Worm (Caenorhabditis elegans) whole organism, L3 larva: ENCODE data around the gene F49F1.4.

Source experiments
- ceh-82 ChIP-seq: fragments of 150-350 bp; optimal IDR thresholded peaks from 2 replicates; lab custom pipeline; 2014; ENCODE audit warnings: missing biosample characterization, missing genetic modification characterization
- daf-12 ChIP-seq: fragments of 150-350 bp; optimal IDR thresholded peaks from 2 replicates; lab custom pipeline; 2014; ENCODE audit warnings: missing biosample characterization, missing genetic modification reagents, missing genetic modification characterization
- elt-1 ChIP-seq: fragments of 150-350 bp; optimal IDR thresholded peaks from 2 replicates; lab custom pipeline; 2014; ENCODE audit warnings: missing biosample characterization, missing genetic modification characterization
- elt-2 ChIP-seq: sonication (generic microtip); optimal IDR thresholded peaks from 2 replicates; lab custom pipeline; 2016; ENCODE audit warnings: missing genetic modification reagents, mild to moderate bottlenecking, missing genetic modification characterization, missing compliant biosample characterization
- mdl-1 ChIP-seq: fragments of 150-350 bp; optimal IDR thresholded peaks from 2 replicates; lab custom pipeline; 2014; ENCODE audit warnings: missing biosample characterization, missing genetic modification characterization
- nhr-237 ChIP-seq: fragments of 150-350 bp; optimal IDR thresholded peaks from 2 replicates; lab custom pipeline; 2014; ENCODE audit warnings: missing biosample characterization, missing genetic modification characterization
- nhr-25 ChIP-seq: sonication (generic microtip); optimal IDR thresholded peaks from 2 replicates; lab custom pipeline; 2017; ENCODE audit warnings: missing biosample characterization, missing genetic modification characterization
- nhr-77 ChIP-seq: fragments of 150-350 bp; optimal IDR thresholded peaks from 2 replicates; lab custom pipeline; 2014; ENCODE audit warnings: missing biosample characterization, missing genetic modification characterization
- pha-4 ChIP-seq: fragments of 150-350 bp; optimal IDR thresholded peaks from 2 replicates; lab custom pipeline; 2014; ENCODE audit warnings: missing biosample characterization, missing genetic modification reagents, missing genetic modification characterization
- sea-2 ChIP-seq: fragments of 150-350 bp; sonication (generic microtip); optimal IDR thresholded peaks from 4 replicates; lab custom pipeline; 2014; ENCODE audit warnings: missing biosample characterization, missing genetic modification reagents, missing genetic modification characterization
- skn-1 ChIP-seq: fragments of 150-350 bp; optimal IDR thresholded peaks from 2 replicates; lab custom pipeline; 2014; ENCODE audit warnings: missing biosample characterization, missing genetic modification characterization
- snpc-4 ChIP-seq: fragments of 150-350 bp; optimal IDR thresholded peaks from 2 replicates; lab custom pipeline; 2014; ENCODE audit warnings: missing biosample characterization, missing genetic modification characterization
- zag-1 ChIP-seq: fragments of 150-350 bp; optimal IDR thresholded peaks from 2 replicates; lab custom pipeline; 2014; ENCODE audit warnings: missing biosample characterization, missing genetic modification characterization

- TF ChIP-seq zag-1 (tag; lab: Kevin White, UChicago), result no peak
- TF ChIP-seq elt-1 (tag; lab: Kevin White, UChicago), result no peak
- no peak for TF ChIP-seq mdl-1 (tag; lab: Kevin White, UChicago)
- no peak for TF ChIP-seq elt-2 (tag; lab: Kevin White, UChicago)
- TF ChIP-seq nhr-25 (tag; lab: Kevin White, UChicago), result no peak
- no peak for TF ChIP-seq nhr-237 (tag; lab: Kevin White, UChicago)
- TF ChIP-seq skn-1 (tag; lab: Kevin White, UChicago), result no peak
- TF ChIP-seq daf-12 (tag; lab: Kevin White, UChicago), result no peak
- no peak for TF ChIP-seq sea-2
- no peak for TF ChIP-seq pha-4 (tag; lab: Kevin White, UChicago)
- TF ChIP-seq snpc-4 (tag; lab: Kevin White, UChicago), result no peak
- TF ChIP-seq ceh-82 (tag; lab: Kevin White, UChicago), result no peak
- TF ChIP-seq nhr-77 (tag; lab: Kevin White, UChicago), result no peak
Measured at ce11 chrIV:4079514-4079913, 36.0 kb downstream of the F49F1.4 start, which contains the start of gene C35B1.4.
